Fruit fly (Drosophila melanogaster): Measurements from ENCODE around the gene Myo31DF.

The Myo31DF gene

DNA sequence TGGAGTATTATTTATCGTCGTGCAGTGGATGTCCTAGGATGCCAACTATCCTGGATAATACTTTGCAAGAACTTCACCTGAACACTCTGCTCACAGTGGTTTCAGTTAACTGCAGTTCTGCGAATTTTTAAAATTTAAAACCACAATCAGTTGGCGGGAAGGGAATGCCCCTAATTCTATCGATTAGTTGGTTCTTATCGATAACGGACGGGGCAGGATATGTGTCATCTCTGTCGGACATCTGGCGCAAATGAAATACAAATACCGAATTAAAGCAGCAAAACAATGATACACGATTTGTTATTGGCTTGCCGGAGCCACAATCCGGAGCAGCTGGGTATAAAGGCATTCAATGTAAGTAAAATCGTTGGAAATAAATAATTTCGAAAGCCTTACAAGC, 23.5 kb downstream of the Myo31DF start, which contains the start of gene Grip75:
Gene Grip75 (plus strand): TSS at position 223 of the 400 bp plus-strand sequence.
- no peak for TF ChIP-seq Ets98B (GFP tag; IDR thresholded peaks at IDR 0.05)
- no peak for TF ChIP-seq Snoo (tag; optimal IDR thresholded peaks at IDR 0.05)
- no peak for TF ChIP-seq gl (tag; optimal IDR thresholded peaks at IDR 0.05)
- TF ChIP-seq CG12605 (GFP tag; IDR thresholded peaks at IDR 0.05), result no peak
- TF ChIP-seq rn (GFP tag; IDR thresholded peaks at IDR 0.05), result no peak

DNA sequence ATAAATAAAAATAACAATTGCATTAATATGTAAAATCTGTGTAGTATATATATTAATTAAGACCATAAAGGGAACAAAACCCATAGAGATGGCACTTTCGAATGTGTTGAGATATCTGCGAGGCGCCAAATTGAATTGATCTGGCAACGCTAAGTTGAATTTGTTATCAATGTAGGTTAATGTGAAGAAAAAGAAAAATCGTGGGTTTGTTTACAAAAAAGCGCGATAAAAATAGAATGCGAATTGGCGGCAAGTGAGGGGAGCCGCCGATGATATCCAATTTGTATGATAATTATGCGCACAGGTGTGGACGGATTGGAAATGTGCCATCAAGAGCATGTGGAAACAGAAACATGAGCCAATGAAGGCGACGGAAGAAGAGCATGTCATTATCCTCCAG, 26.7 kb downstream of the Myo31DF start:
- peak; percentile 47 for TF ChIP-seq CG32121 (GFP tag; IDR thresholded peaks at IDR 0.05)
- no peak for TF ChIP-seq rn (GFP tag; IDR thresholded peaks at IDR 0.05)
- TF ChIP-seq gl (tag; optimal IDR thresholded peaks at IDR 0.05), result peak; percentile 7
- TF ChIP-seq fd96Ca (GFP tag; IDR thresholded peaks at IDR 0.05), result no peak
- no peak for TF ChIP-seq CG17806 (tag; optimal IDR thresholded peaks at IDR 0.05)

DNA sequence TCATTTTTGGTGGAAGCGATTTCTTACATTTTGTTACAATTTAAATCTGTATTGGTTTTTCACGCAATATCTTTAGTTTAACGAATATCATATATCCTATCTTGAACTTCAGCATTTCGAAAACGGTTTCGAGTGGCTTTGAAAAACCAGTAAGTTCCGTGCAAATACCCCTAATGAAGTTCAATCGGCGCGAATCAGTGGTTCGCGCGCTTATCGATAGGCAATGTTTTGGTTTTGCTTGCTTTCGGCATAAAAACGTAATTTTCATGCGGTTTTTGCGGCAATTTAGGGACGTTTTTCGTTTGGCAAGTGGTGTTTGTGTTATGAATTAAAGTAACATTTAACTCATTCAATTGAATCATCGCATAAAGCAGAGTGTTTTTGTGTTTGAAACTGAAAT, 29.7 kb downstream of the Myo31DF start, which contains the start of gene RluA-2:
Gene RluA-2 (plus strand): TSS at position 195 of the 400 bp plus-strand sequence.
- TF ChIP-seq fd96Ca (GFP tag; IDR thresholded peaks at IDR 0.05), result no peak
- TF ChIP-seq CG10348 (GFP tag; IDR thresholded peaks at IDR 0.05), result no peak
- TF ChIP-seq CG9948 (tag; optimal IDR thresholded peaks at IDR 0.05), result no peak
- TF ChIP-seq CG4496 (GFP tag; IDR thresholded peaks at IDR 0.05), result no peak
- TF ChIP-seq Pif1B (GFP tag; optimal IDR thresholded peaks at IDR 0.05), result no peak
- TF ChIP-seq CG17806 (tag; optimal IDR thresholded peaks at IDR 0.05), result no peak
- no peak for TF ChIP-seq EcR (GFP tag; optimal IDR thresholded peaks at IDR 0.05)
- TF ChIP-seq CG8159 (tag; optimal IDR thresholded peaks at IDR 0.05), result no peak
- TF ChIP-seq Ets98B (GFP tag; IDR thresholded peaks at IDR 0.05), result no peak
- no peak for TF ChIP-seq Snoo (tag; optimal IDR thresholded peaks at IDR 0.05)
- no peak for TF ChIP-seq CG32121 (GFP tag; IDR thresholded peaks at IDR 0.05)

DNA sequence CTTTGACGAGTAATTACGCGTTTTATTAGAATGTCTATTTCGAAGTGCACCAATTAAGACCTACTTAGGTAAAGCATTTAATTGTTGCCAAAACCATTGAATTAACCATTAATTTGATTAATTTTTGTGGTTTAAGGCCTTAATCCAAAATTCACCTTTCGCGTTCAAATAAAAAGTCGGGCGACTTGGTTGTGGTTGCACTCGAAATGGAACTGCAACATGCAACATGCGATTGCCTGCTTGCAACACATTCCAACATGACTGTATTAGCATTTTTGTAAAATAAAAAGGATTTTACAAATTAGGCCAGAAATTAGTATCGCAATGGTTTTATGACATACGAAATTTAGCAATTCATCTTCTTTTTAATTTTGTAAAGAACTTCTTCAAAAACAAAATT, 31.8 kb downstream of the Myo31DF start:
- TF ChIP-seq D1 (tag; optimal IDR thresholded peaks at IDR 0.05) (no peak), CG14655 (GFP tag; optimal IDR thresholded peaks at IDR 0.05) (no peak), gl (tag; optimal IDR thresholded peaks at IDR 0.05) (no peak), rn (GFP tag; IDR thresholded peaks at IDR 0.05) (no peak), Pif1A (GFP tag; optimal IDR thresholded peaks at IDR 0.05) (no peak), CG4496 (GFP tag; IDR thresholded peaks at IDR 0.05) (no peak), CG9948 (tag; optimal IDR thresholded peaks at IDR 0.05) (no peak)

DNA sequence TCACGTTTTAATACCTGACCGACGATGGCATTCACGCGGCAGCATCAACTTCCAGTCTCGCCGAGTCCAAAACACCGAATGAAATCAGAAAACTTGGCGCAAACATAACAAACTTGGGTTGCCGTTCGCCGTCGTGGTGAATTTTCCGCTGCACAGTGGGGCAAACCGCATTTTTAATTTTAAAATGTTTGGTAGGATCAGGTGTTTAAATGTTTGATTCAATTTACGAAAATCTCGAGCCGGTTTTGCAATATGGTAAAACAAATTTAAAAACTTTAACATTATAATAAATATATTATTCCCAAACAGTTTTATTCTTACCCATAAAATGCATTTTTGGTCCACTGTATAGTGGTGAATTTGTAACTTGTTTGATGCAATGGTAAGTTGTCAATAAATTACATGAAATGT, 32.3 kb downstream of the Myo31DF start, which contains the start of gene RluA-1:
Gene RluA-1 (minus strand): TSS at position 82 of the 411 bp plus-strand sequence.
- TF ChIP-seq D1 (tag; optimal IDR thresholded peaks at IDR 0.05), result peak; percentile 95
- peak; percentile 92 for TF ChIP-seq Pif1A (GFP tag; optimal IDR thresholded peaks at IDR 0.05)
- TF ChIP-seq CG12605 (GFP tag; IDR thresholded peaks at IDR 0.05), result peak; percentile 98
- peak; percentile 98 for TF ChIP-seq CG8159 (tag; optimal IDR thresholded peaks at IDR 0.05)
- peak; percentile 96 for TF ChIP-seq CG34367 (tag; optimal IDR thresholded peaks at IDR 0.05)
- TF ChIP-seq CG32121 (GFP tag; IDR thresholded peaks at IDR 0.05), result peak; percentile 99
- peak; percentile 85 for TF ChIP-seq Snoo (tag; optimal IDR thresholded peaks at IDR 0.05)
- TF ChIP-seq CG13204 (GFP tag; optimal IDR thresholded peaks at IDR 0.05), result no peak
- TF ChIP-seq CG8301 (tag; optimal IDR thresholded peaks at IDR 0.05), result peak; percentile 98
- peak; percentile 98 for TF ChIP-seq CG9948 (tag; optimal IDR thresholded peaks at IDR 0.05)
- peak; percentile 98 for TF ChIP-seq CG17806 (tag; optimal IDR thresholded peaks at IDR 0.05)
- peak; percentile 99 for TF ChIP-seq CG14655 (GFP tag; optimal IDR thresholded peaks at IDR 0.05)
- no peak for TF ChIP-seq EcR (GFP tag; optimal IDR thresholded peaks at IDR 0.05)
- TF ChIP-seq CG4496 (GFP tag; IDR thresholded peaks at IDR 0.05), result peak; percentile 99
- TF ChIP-seq rn (GFP tag; IDR thresholded peaks at IDR 0.05), result peak; percentile 96
- peak; percentile 98 for TF ChIP-seq Pif1B (GFP tag; optimal IDR thresholded peaks at IDR 0.05)
- TF ChIP-seq Ets98B (GFP tag; IDR thresholded peaks at IDR 0.05), result peak; percentile 99
- TF ChIP-seq CG15710 (tag; optimal IDR thresholded peaks at IDR 0.05), result peak; percentile 97
- TF ChIP-seq fd96Ca (GFP tag; IDR thresholded peaks at IDR 0.05), result peak; percentile 99
- TF ChIP-seq CG10348 (GFP tag; IDR thresholded peaks at IDR 0.05), result peak; percentile 86
- peak; percentile 92 for TF ChIP-seq gl (tag; optimal IDR thresholded peaks at IDR 0.05)

DNA sequence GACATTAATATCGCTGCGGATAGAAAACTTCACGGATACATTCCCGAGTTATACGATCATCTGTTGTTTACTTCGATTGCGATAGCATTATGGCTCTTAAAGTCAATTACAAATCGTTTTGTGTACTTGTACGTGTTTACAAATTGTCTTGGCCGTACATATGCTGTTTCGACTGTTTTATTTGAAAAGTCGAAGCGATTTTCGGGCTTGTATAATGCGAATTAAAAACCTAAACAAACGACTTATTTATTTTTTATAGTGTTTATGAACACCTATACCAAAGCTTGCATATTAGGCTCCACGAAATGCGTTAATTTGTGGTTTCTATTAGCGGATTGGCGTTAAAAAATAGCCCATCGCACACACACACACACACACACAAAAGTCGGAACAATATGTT, 34.3 kb downstream of the Myo31DF start:
- no peak for TF ChIP-seq CG12605 (GFP tag; IDR thresholded peaks at IDR 0.05)

DNA sequence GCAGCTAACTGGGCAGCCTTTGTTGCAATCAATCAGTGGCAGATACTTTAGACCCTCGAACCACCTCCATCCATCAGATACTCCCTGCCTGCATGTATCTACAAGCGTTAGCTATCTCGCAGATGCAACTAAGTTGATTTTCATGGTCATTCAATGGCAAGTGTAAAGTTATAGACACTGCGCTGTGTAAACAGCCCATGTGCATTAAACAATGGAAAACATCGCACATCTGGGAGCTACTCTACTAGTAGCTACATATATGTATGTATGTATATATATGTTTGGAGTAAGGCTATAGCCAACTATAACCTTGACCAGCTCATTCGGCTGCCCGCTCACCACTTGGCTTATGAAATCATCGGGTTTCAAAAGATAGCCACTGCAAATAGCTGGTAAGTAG, 36.4 kb downstream of the Myo31DF start:
- 0 out of 2 replicates have a peak, but pooled peaks have one; percentile 11 for TF ChIP-seq CG32121 (GFP tag; IDR thresholded peaks at IDR 0.05)
- TF ChIP-seq fd96Ca (GFP tag; IDR thresholded peaks at IDR 0.05), result no peak
- TF ChIP-seq rn (GFP tag; IDR thresholded peaks at IDR 0.05), result no peak

DNA sequence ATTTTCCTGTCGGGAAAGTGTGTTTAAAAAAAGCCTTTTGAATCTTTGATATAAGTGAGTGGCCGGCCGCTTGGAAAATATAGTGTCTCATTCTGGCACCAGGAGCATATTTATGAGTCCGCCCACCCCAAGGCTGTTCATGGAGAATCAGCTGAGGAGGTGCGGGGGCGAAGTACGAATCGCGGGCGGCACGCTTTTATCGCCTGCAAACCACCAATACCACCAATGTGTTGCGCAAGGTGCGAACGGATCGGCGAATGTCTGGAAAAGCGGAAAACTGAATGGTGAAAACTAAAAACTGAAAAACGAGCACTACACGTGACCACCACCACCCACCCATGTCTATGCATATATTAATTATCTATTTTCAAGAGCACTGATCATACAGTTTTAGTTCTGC, 37.6 kb downstream of the Myo31DF start:
- TF ChIP-seq CG32121 (GFP tag; IDR thresholded peaks at IDR 0.05) (no peak), CG34367 (tag; optimal IDR thresholded peaks at IDR 0.05) (no peak), Pif1B (GFP tag; optimal IDR thresholded peaks at IDR 0.05) (no peak), CG9948 (tag; optimal IDR thresholded peaks at IDR 0.05) (no peak), CG8159 (tag; optimal IDR thresholded peaks at IDR 0.05) (no peak), Ets98B (GFP tag; IDR thresholded peaks at IDR 0.05) (no peak)
